Fruit fly (Drosophila melanogaster) whole organism: ENCODE measurements around the gene kek4.

ENCODE experiments used
- CG8478 ChIP-seq: fragments of >200 bp; optimal IDR thresholded peaks from 2 replicates; lab custom pipeline; 2018; ENCODE audit warnings: inconsistent platforms
- Dll ChIP-seq: fragments of >200 bp; optimal IDR thresholded peaks from 2 replicates; lab custom pipeline; 2017
- EcR ChIP-seq, 2 experiments: fragments of >200 bp; optimal IDR thresholded peaks; 2 replicates each; lab custom pipeline; 2017; ENCODE audit warnings: missing biosample characterization in 2 of 2, missing genetic modification characterization in 2 of 2, missing genetic modification reagents in 2 of 2
- pan ChIP-seq: fragments of >200 bp; optimal IDR thresholded peaks from 2 replicates; lab custom pipeline; 2017
- psq ChIP-seq: fragments of >200 bp; optimal IDR thresholded peaks from 2 replicates; lab custom pipeline; 2017
- usp ChIP-seq: fragments of >200 bp; optimal IDR thresholded peaks from 2 replicates; lab custom pipeline; 2017; ENCODE audit warnings: missing biosample characterization, missing genetic modification characterization, mixed read lengths

DNA sequence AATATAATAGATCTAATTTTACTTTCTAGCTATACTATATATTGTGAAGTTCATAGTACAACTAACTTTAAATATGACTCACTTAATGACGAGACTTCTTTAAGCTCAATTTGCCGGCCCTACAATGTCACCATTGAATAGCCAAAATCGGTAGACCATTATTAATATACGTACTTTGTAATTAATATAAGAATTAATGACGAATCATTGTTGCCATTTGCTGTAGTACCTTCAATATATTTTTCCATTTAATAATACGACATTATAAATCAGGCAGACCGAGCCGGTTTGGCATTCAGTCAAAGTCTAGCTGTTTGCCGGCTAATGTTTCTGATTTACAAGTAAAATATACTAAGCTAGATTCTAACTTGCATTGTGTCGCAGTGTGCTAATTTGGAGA lies 24.5 kb upstream of the kek4 start, which contains the start of gene Jhbp13:
- no peak for TF ChIP-seq pan (lab: Kevin White, UChicago)
- no peak for TF ChIP-seq CG8478 (lab: Kevin White, UChicago)
- no peak for TF ChIP-seq psq (lab: Kevin White, UChicago)
- TF ChIP-seq usp (GFP tag; lab: Kevin White, UChicago) = no peak
- TF ChIP-seq Dll (lab: Kevin White, UChicago) = no peak
- no peak for TF ChIP-seq EcR (GFP tag; optimal IDR thresholded peaks at IDR 0.05; lab: Kevin White, UChicago)
